Worm (Caenorhabditis elegans): ENCODE measurements around the gene F08D12.7.

F08D12.7 gene

ce11 chrII:2742251-2742650, 26.7 kb downstream of the F08D12.7 start, which contains the start of gene T05A8.7:
Gene T05A8.7 (minus strand): TSS chrII:2742351.
- TF ChIP-seq unc-62 (GFP tag; optimal IDR thresholded peaks at IDR 0.05 in 1 of 2) (peak in 1 of 2 experiments; percentile 51), unc-62 (tag; optimal IDR thresholded peaks at IDR 0.05) (no peak), lin-38 (GFP tag; IDR thresholded peaks at IDR 0.05) (no peak), zfp-2 (tag; optimal IDR thresholded peaks at IDR 0.05) (no peak), lin-39 (tag; optimal IDR thresholded peaks at IDR 0.05) (no peak), ztf-7 (tag; optimal IDR thresholded peaks at IDR 0.05) (no peak), madf-9 (GFP tag; conservative IDR thresholded peaks at IDR 0.05) (no peak), R02D3.7 (tag; optimal IDR thresholded peaks at IDR 0.05) (no peak)

- TF ChIP-seq tra-1 (GFP tag; IDR thresholded peaks at IDR 0.05) = no peak
- TF ChIP-seq aha-1 (tag) = peak; percentile 16
- TF ChIP-seq F26F4.8 (GFP tag; conservative IDR thresholded peaks at IDR 0.05) = no peak
- TF ChIP-seq F49E8.2 (tag; optimal IDR thresholded peaks at IDR 0.05; ENCODE audit: borderline replicate concordance) = no peak
- TF ChIP-seq saeg-2 (GFP tag; IDR thresholded peaks at IDR 0.05) = 0 out of 2 replicates have a peak, but pooled peaks have one; percentile 24
- no peak for TF ChIP-seq lin-15B (tag; optimal IDR thresholded peaks at IDR 0.05)
- TF ChIP-seq hlh-11 (tag; optimal IDR thresholded peaks at IDR 0.05) = no peak
- TF ChIP-seq ztf-7 (tag; optimal IDR thresholded peaks at IDR 0.05) = no peak
- TF ChIP-seq set-16 (GFP tag; IDR thresholded peaks at IDR 0.05) = peak; percentile 96
- no peak for TF ChIP-seq lir-3 (tag; optimal IDR thresholded peaks at IDR 0.05)
- no peak for TF ChIP-seq fos-1 (tag; optimal IDR thresholded peaks at IDR 0.05)
- TF ChIP-seq php-3 (GFP tag; IDR thresholded peaks at IDR 0.05) = no peak
- no peak for TF ChIP-seq ceh-20 (GFP tag; IDR thresholded peaks at IDR 0.05)
Observed at ce11 chrII:2741405-2741804, 27.5 kb downstream of the F08D12.7 start.

- TF ChIP-seq fkh-10 (GFP tag; optimal IDR thresholded peaks at IDR 0.05) (no peak), T20F7.1 (GFP tag; optimal IDR thresholded peaks at IDR 0.05) (no peak), Y75B8A.6 (GFP tag; IDR thresholded peaks at IDR 0.05) (no peak), set-16 (GFP tag; IDR thresholded peaks at IDR 0.05) (no peak), ceh-44 (GFP tag; IDR thresholded peaks at IDR 0.05) (no peak), F44E2.7 (GFP tag; IDR thresholded peaks at IDR 0.05) (no peak), F37D6.2 (tag; optimal IDR thresholded peaks at IDR 0.05) (no peak), F10B5.3 (tag; optimal IDR thresholded peaks at IDR 0.05) (no peak), dve-1 (tag; optimal IDR thresholded peaks at IDR 0.05; ENCODE audit: insufficient read depth) (no peak), ctbp-1 (GFP tag; IDR thresholded peaks at IDR 0.05) (no peak), spr-3 (GFP tag; optimal IDR thresholded peaks at IDR 0.05) (no peak), aha-1 (tag) (no peak), ztf-7 (tag; optimal IDR thresholded peaks at IDR 0.05) (no peak), fos-1 (tag; optimal IDR thresholded peaks at IDR 0.05) (no peak), snpc-4 (tag; optimal IDR thresholded peaks at IDR 0.05) (no peak), spr-1 (tag; optimal IDR thresholded peaks at IDR 0.05) (no peak), cey-2 (tag; optimal IDR thresholded peaks at IDR 0.05; ENCODE audit: borderline replicate concordance, insufficient read depth) (no peak), nhr-25 (tag; optimal IDR thresholded peaks at IDR 0.05; ENCODE audit: borderline replicate concordance, insufficient read depth) (no peak), madf-5 (GFP tag; IDR thresholded peaks at IDR 0.05) (no peak), lin-39 (tag; optimal IDR thresholded peaks at IDR 0.05) (no peak)
Observed at ce11 chrII:2739619-2740018, 29.3 kb downstream of the F08D12.7 start, which contains the start of gene T05A8.6. Gene T05A8.6 (minus strand): TSS chrII:2739719.

ce11 chrII:2736938-2737337, 32.0 kb downstream of the F08D12.7 start:
- TF ChIP-seq ces-1 (GFP tag; optimal IDR thresholded peaks at IDR 0.05) (no peak), nhr-6 (tag; optimal IDR thresholded peaks at IDR 0.05) (no peak), mes-2 (tag; optimal IDR thresholded peaks at IDR 0.05; ENCODE audit: poor library complexity, severe bottlenecking) (no peak), lim-7 (GFP tag; IDR thresholded peaks at IDR 0.05) (peak; percentile 34; the same call in 1 of the 2 replicates), lin-29 (GFP tag; IDR thresholded peaks at IDR 0.05) (0 out of 2 replicates have a peak, but pooled peaks have one; percentile 19), zip-2 (tag; optimal IDR thresholded peaks at IDR 0.05) (no peak), php-3 (GFP tag; IDR thresholded peaks at IDR 0.05) (0 out of 2 replicates have a peak, but pooled peaks have one; percentile 12), ceh-28 (tag; optimal IDR thresholded peaks at IDR 0.05) (no peak), set-16 (GFP tag; IDR thresholded peaks at IDR 0.05) (peak; percentile 82)

Data from whole organism, L4 larva.